Worm (Caenorhabditis elegans) whole organism, L4 larva: ENCODE measurements around the gene his-70.

Experiments used
- F10B5.3 ChIP-seq: sonication (generic microtip); optimal IDR thresholded peaks from 2 replicates; lab custom pipeline; 2016; ENCODE audit warnings: mild to moderate bottlenecking, missing genetic modification characterization, missing compliant biosample characterization
- F26F4.8 ChIP-seq: fragments of 200-800 bp; sonication (Bioruptor generic); conservative IDR thresholded peaks from 2 replicates; pipeline ENCODE4 v1.3.6; 2022; ENCODE audit warnings: missing genetic modification characterization, missing compliant biosample characterization
- F37D6.2 ChIP-seq: sonication (generic microtip); optimal IDR thresholded peaks from 2 replicates; lab custom pipeline; 2016; ENCODE audit warnings: mild to moderate bottlenecking, missing genetic modification characterization, missing compliant biosample characterization
- F49E8.2 ChIP-seq: sonication (generic microtip); optimal IDR thresholded peaks from 2 replicates; lab custom pipeline; 2016; ENCODE audit warnings: missing compliant biosample characterization, mild to moderate bottlenecking, missing genetic modification characterization, borderline replicate concordance
- T26A8.4 ChIP-seq: fragments of 200-800 bp; sonication (Bioruptor generic); IDR thresholded peaks from 2 replicates; pipeline ENCODE4 v1.3.6; 2022; ENCODE audit warnings: missing genetic modification characterization, missing compliant biosample characterization
- Y75B8A.6 ChIP-seq: fragments of 200-800 bp; sonication (Bioruptor generic); IDR thresholded peaks from 2 replicates; pipeline ENCODE4 v1.3.6; 2022; ENCODE audit warnings: missing genetic modification reagents, missing genetic modification characterization, missing compliant biosample characterization
- ZK546.5 ChIP-seq, 2 experiments: sonication (generic microtip); optimal IDR thresholded peaks; 2 replicates each; lab custom pipeline; 2017; ENCODE audit warnings: missing biosample characterization in 2 of 2, missing genetic modification characterization in 2 of 2
- aha-1 ChIP-seq: fragments of 150-350 bp; peaks from one replicate; lab custom pipeline; 2014; ENCODE audit warnings: missing biosample characterization, missing genetic modification characterization
- ama-1 ChIP-seq: fragments of 150-350 bp; optimal IDR thresholded peaks from 2 replicates; lab custom pipeline; 2014; ENCODE audit warnings: inconsistent platforms, mixed read lengths
- attf-4 ChIP-seq: sonication (generic microtip); optimal IDR thresholded peaks from 3 replicates; lab custom pipeline; 2017; ENCODE audit warnings: missing biosample characterization, missing genetic modification characterization
- ceh-32 ChIP-seq: sonication (generic microtip); optimal IDR thresholded peaks from 2 replicates; lab custom pipeline; 2016; ENCODE audit warnings: mild to moderate bottlenecking, missing genetic modification characterization, missing compliant biosample characterization; ENCODE audit not compliant: poor library complexity
- cey-2 ChIP-seq: sonication (generic microtip); optimal IDR thresholded peaks from 3 replicates; lab custom pipeline; 2017; ENCODE audit warnings: missing genetic modification characterization, mild to moderate bottlenecking, missing compliant biosample characterization, antibody characterized with exemption, borderline replicate concordance; ENCODE audit not compliant: insufficient read depth
- daf-12 ChIP-seq: fragments of 150-350 bp; optimal IDR thresholded peaks from 2 replicates; lab custom pipeline; 2014; ENCODE audit warnings: missing biosample characterization, missing genetic modification reagents, missing genetic modification characterization
- daf-16 ChIP-seq, 3 experiments: sonication (generic microtip); optimal IDR thresholded peaks; 2 replicates each; lab custom pipeline; 2016 to 2017; ENCODE audit warnings: missing genetic modification characterization in 3 of 3, missing genetic modification reagents in 3 of 3, mild to moderate bottlenecking in 2 of 3, missing compliant biosample characterization in 2 of 3, missing biosample characterization in 1 of 3, moderate library complexity in 1 of 3
- daf-8 ChIP-seq: fragments of 200-800 bp; sonication (Bioruptor generic); IDR thresholded peaks from 2 replicates; pipeline ENCODE4 v1.3.6; 2022; ENCODE audit warnings: missing genetic modification characterization, missing compliant biosample characterization
- dmd-6 ChIP-seq: fragments of 200-800 bp; sonication (Bioruptor generic); IDR thresholded peaks from 2 replicates; pipeline ENCODE4 v1.3.6; 2022; ENCODE audit warnings: missing genetic modification reagents, missing genetic modification characterization, missing compliant biosample characterization
- dmd-8 ChIP-seq: fragments of 200-800 bp; sonication (Bioruptor generic); IDR thresholded peaks from 2 replicates; pipeline ENCODE4 v1.3.6; 2022; ENCODE audit warnings: missing genetic modification characterization, missing compliant biosample characterization
- dpl-1 ChIP-seq: fragments of 150-350 bp; optimal IDR thresholded peaks from 2 replicates; lab custom pipeline; 2014; ENCODE audit warnings: missing biosample characterization, missing genetic modification reagents, missing genetic modification characterization
- duxl-1 ChIP-seq: sonication (generic microtip); optimal IDR thresholded peaks from 2 replicates; lab custom pipeline; 2016; ENCODE audit warnings: mild to moderate bottlenecking, missing genetic modification characterization, moderate library complexity, missing compliant biosample characterization; ENCODE audit not compliant: poor library complexity
- egl-27 ChIP-seq: sonication (generic microtip); optimal IDR thresholded peaks from 3 replicates; lab custom pipeline; 2017; ENCODE audit warnings: missing biosample characterization, missing genetic modification reagents, missing genetic modification characterization
- egl-43 ChIP-seq: fragments of 200-800 bp; sonication (Bioruptor generic); IDR thresholded peaks from 2 replicates; pipeline ENCODE4 v1.3.6; 2022; ENCODE audit warnings: missing genetic modification reagents, missing genetic modification characterization, missing compliant biosample characterization
- fos-1 ChIP-seq: fragments of 150-350 bp; optimal IDR thresholded peaks from 2 replicates; lab custom pipeline; 2014; ENCODE audit warnings: missing biosample characterization, missing genetic modification characterization
- gei-8 ChIP-seq: fragments of 200-800 bp; sonication (Bioruptor generic); optimal IDR thresholded peaks from 2 replicates; lab custom pipeline; 2018; ENCODE audit warnings: mild to moderate bottlenecking, missing genetic modification characterization, missing compliant biosample characterization
- hif-1 ChIP-seq, 2 experiments: sonication (generic microtip); optimal IDR thresholded peaks; 2 replicates each; lab custom pipeline; 2016 to 2017; ENCODE audit warnings: missing compliant biosample characterization in 2 of 2, missing genetic modification characterization in 2 of 2, missing genetic modification reagents in 2 of 2, missing genotype in 2 of 2, mild to moderate bottlenecking in 1 of 2
- hlh-11 ChIP-seq: fragments of 200-800 bp; sonication (Bioruptor generic); optimal IDR thresholded peaks from 2 replicates; lab custom pipeline; 2018; ENCODE audit warnings: mild to moderate bottlenecking, missing genetic modification characterization, missing compliant biosample characterization
- hlh-30 ChIP-seq: sonication (generic microtip); optimal IDR thresholded peaks from 2 replicates; lab custom pipeline; 2017; ENCODE audit warnings: antibody characterized with exemption, mild to moderate bottlenecking, missing genetic modification characterization, missing compliant biosample characterization; ENCODE audit not compliant: insufficient read depth
- hmg-1.1 ChIP-seq: fragments of 200-800 bp; sonication (Bioruptor generic); IDR thresholded peaks from 2 replicates; pipeline ENCODE4 v1.3.6; 2022; ENCODE audit warnings: missing genetic modification reagents, missing genetic modification characterization, missing compliant biosample characterization
- lim-7 ChIP-seq: fragments of 200-800 bp; sonication (Bioruptor generic); IDR thresholded peaks from 2 replicates; pipeline ENCODE4 v1.3.6; 2022; ENCODE audit warnings: missing genetic modification characterization, missing compliant biosample characterization
- lin-15B ChIP-seq: fragments of 150-350 bp; sonication (generic microtip); optimal IDR thresholded peaks from 3 replicates; lab custom pipeline; 2014; ENCODE audit warnings: missing biosample characterization, missing genetic modification characterization
- lin-39 ChIP-seq: fragments of 150-350 bp; optimal IDR thresholded peaks from 2 replicates; lab custom pipeline; 2014; ENCODE audit warnings: missing biosample characterization, missing genetic modification reagents, missing genetic modification characterization
- lir-3 ChIP-seq: sonication (generic microtip); optimal IDR thresholded peaks from 2 replicates; lab custom pipeline; 2016; ENCODE audit warnings: mild to moderate bottlenecking, missing genetic modification characterization, missing compliant biosample characterization
- mdt-29 ChIP-seq: fragments of 200-800 bp; sonication (Bioruptor generic); IDR thresholded peaks from 2 replicates; pipeline ENCODE4 v1.3.6; 2022; ENCODE audit warnings: missing genetic modification reagents, missing genetic modification characterization, missing compliant biosample characterization
- mes-2 ChIP-seq: sonication (generic microtip); optimal IDR thresholded peaks from 2 replicates; lab custom pipeline; 2016; ENCODE audit warnings: missing genotype, mild to moderate bottlenecking, missing genetic modification characterization, missing compliant biosample characterization; ENCODE audit not compliant: poor library complexity, severe bottlenecking
- mxl-3 ChIP-seq: fragments of 200-800 bp; sonication (Bioruptor generic); optimal IDR thresholded peaks from 2 replicates; lab custom pipeline; 2018; ENCODE audit warnings: mild to moderate bottlenecking, missing genetic modification characterization, missing compliant biosample characterization
- nhr-10 ChIP-seq: fragments of 150-350 bp; optimal IDR thresholded peaks from 2 replicates; lab custom pipeline; 2014; ENCODE audit warnings: missing biosample characterization, missing genetic modification characterization
- nhr-102 ChIP-seq: sonication (generic microtip); optimal IDR thresholded peaks from 2 replicates; lab custom pipeline; 2016; ENCODE audit warnings: mild to moderate bottlenecking, missing genetic modification characterization, moderate library complexity, missing compliant biosample characterization
- nhr-28 ChIP-seq: fragments of 150-350 bp; optimal IDR thresholded peaks from 2 replicates; lab custom pipeline; 2014; ENCODE audit warnings: missing biosample characterization, missing genetic modification characterization
- nhr-6 ChIP-seq: fragments of 150-350 bp; optimal IDR thresholded peaks from 2 replicates; lab custom pipeline; 2014; ENCODE audit warnings: missing biosample characterization, missing genetic modification characterization
- php-3 ChIP-seq: fragments of 200-800 bp; sonication (Bioruptor generic); IDR thresholded peaks from 2 replicates; pipeline ENCODE4 v1.3.6; 2022; ENCODE audit warnings: missing genetic modification reagents, missing genetic modification characterization, missing compliant biosample characterization
- rbr-2 ChIP-seq: sonication (generic microtip); optimal IDR thresholded peaks from 2 replicates; lab custom pipeline; 2016; ENCODE audit warnings: missing genotype, missing genetic modification characterization, missing compliant biosample characterization
- set-16 ChIP-seq: fragments of 200-800 bp; sonication (Bioruptor generic); IDR thresholded peaks from 2 replicates; pipeline ENCODE4 v1.3.6; 2022; ENCODE audit warnings: missing genetic modification reagents, missing genetic modification characterization, missing compliant biosample characterization
- snpc-1.2 ChIP-seq: fragments of 200-800 bp; sonication (Bioruptor generic); IDR thresholded peaks from 2 replicates; pipeline ENCODE4 v1.3.6; 2022; ENCODE audit warnings: missing genetic modification reagents, missing genetic modification characterization, missing compliant biosample characterization
- snpc-4 ChIP-seq: fragments of 150-350 bp; optimal IDR thresholded peaks from 2 replicates; lab custom pipeline; 2014; ENCODE audit warnings: missing biosample characterization, missing genetic modification characterization
- spr-3 ChIP-seq: fragments of 200-800 bp; sonication (Bioruptor generic); optimal IDR thresholded peaks from 2 replicates; lab custom pipeline; 2018; ENCODE audit warnings: mild to moderate bottlenecking, missing genetic modification characterization, missing compliant biosample characterization
- tra-1 ChIP-seq: fragments of 200-800 bp; sonication (Bioruptor generic); IDR thresholded peaks from 2 replicates; pipeline ENCODE4 v1.3.6; 2022; ENCODE audit warnings: missing genetic modification reagents, missing genetic modification characterization, missing compliant biosample characterization
- unc-39 ChIP-seq: sonication (generic microtip); optimal IDR thresholded peaks from 2 replicates; lab custom pipeline; 2017; ENCODE audit warnings: missing biosample characterization, missing genetic modification characterization
- unc-62 ChIP-seq, 3 experiments: fragments of 150-350 bp in 1 of 3; sonication (generic microtip); optimal IDR thresholded peaks in 2 of 3; peaks in 1 of 3; 1 replicate in 1 of 3; 2 replicates in 2 of 3; lab custom pipeline; 2014 to 2017; ENCODE audit warnings: missing biosample characterization in 3 of 3, missing genetic modification characterization in 3 of 3, missing genetic modification reagents in 3 of 3, missing genotype in 1 of 3
- vab-7 ChIP-seq: fragments of 200-800 bp; sonication (Bioruptor generic); IDR thresholded peaks from 2 replicates; pipeline ENCODE4 v1.3.6; 2022; ENCODE audit warnings: missing genetic modification reagents, missing genetic modification characterization, missing compliant biosample characterization
- zag-1 ChIP-seq: fragments of 150-350 bp; optimal IDR thresholded peaks from 2 replicates; lab custom pipeline; 2014; ENCODE audit warnings: missing biosample characterization, missing genetic modification characterization
- ztf-11 ChIP-seq: fragments of 150-350 bp; optimal IDR thresholded peaks from 2 replicates; lab custom pipeline; 2014; ENCODE audit warnings: missing biosample characterization, missing genetic modification characterization
- ztf-7 ChIP-seq: fragments of 150-350 bp; optimal IDR thresholded peaks from 2 replicates; lab custom pipeline; 2014; ENCODE audit warnings: missing biosample characterization, missing genetic modification characterization

Gene his-70

DNA sequence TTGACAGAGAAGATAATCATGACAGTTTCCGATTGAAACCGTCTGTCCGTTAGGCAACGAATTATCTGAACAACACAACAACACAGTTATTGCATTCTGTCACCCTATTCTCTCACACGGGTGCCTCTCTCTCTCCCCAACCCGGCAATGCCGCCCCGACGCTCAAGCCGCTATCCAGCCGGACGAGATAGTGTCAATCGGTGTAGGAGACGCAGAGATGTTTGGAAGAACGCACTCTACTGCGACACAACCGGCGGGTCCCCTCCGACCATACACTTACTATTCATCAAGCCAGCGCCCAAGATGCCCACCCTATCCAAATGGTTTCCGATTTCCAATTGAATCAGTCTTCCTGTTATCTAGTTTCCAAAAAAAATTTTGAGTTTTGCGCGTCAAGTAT lies 49.8 kb downstream of the his-70 start:
- no peak for TF ChIP-seq ztf-7 (tag; lab: Kevin White, UChicago)
- TF ChIP-seq dmd-6 (GFP tag; lab: Robert Waterston, UW), result no peak
- TF ChIP-seq nhr-10 (tag; lab: Kevin White, UChicago), result no peak
- no peak for TF ChIP-seq ztf-11 (tag; lab: Kevin White, UChicago)
- no peak for TF ChIP-seq tra-1 (GFP tag; lab: Robert Waterston, UW)
- no peak for TF ChIP-seq ama-1
- TF ChIP-seq nhr-102, result no peak
- TF ChIP-seq unc-39 (tag; lab: Kevin White, UChicago), result no peak
- TF ChIP-seq mes-2, result peak; percentile 40
- no peak for TF ChIP-seq duxl-1 (tag; lab: Kevin White, UChicago)
- TF ChIP-seq cey-2 (tag; lab: Kevin White, UChicago), result no peak
- TF ChIP-seq mxl-3, result no peak
- no peak for TF ChIP-seq T26A8.4 (GFP tag; lab: Robert Waterston, UW)
- peak; percentile 40 for TF ChIP-seq set-16 (GFP tag; lab: Robert Waterston, UW)
- TF ChIP-seq dmd-8 (GFP tag; lab: Robert Waterston, UW), result no peak
- TF ChIP-seq F26F4.8, result no peak
- TF ChIP-seq hif-1 (tag; optimal IDR thresholded peaks at IDR 0.05; lab: Kevin White, UChicago), result no peak
- no peak for TF ChIP-seq ceh-32 (tag; lab: Kevin White, UChicago)
- no peak for TF ChIP-seq aha-1 (tag; lab: Kevin White, UChicago)
- no peak for TF ChIP-seq gei-8 (GFP tag; lab: Kevin White, UChicago)
- TF ChIP-seq lin-15B, result no peak
- no peak for TF ChIP-seq daf-12 (tag; lab: Kevin White, UChicago)
- TF ChIP-seq hlh-30 (tag; lab: Kevin White, UChicago), result no peak
- TF ChIP-seq snpc-1.2 (GFP tag; lab: Robert Waterston, UW), result no peak
- TF ChIP-seq daf-16 (GFP tag; optimal IDR thresholded peaks at IDR 0.05; lab: Kevin White, UChicago), result no peak
- no peak for TF ChIP-seq daf-16 (tag; optimal IDR thresholded peaks at IDR 0.05; lab: Kevin White, UChicago)
- no peak for TF ChIP-seq attf-4
- TF ChIP-seq zag-1 (tag; lab: Kevin White, UChicago), result no peak
- TF ChIP-seq hlh-11 (tag; lab: Kevin White, UChicago), result peak; percentile 46
- peak in 1 of 2 experiments; percentile 98 for TF ChIP-seq unc-62 (GFP tag; optimal IDR thresholded peaks at IDR 0.05 in 1 of 2; lab: Kevin White, UChicago)
- no peak for TF ChIP-seq unc-62 (tag; optimal IDR thresholded peaks at IDR 0.05; lab: Kevin White, UChicago)
- TF ChIP-seq nhr-6 (tag; lab: Kevin White, UChicago), result no peak
- TF ChIP-seq lir-3, result no peak
- TF ChIP-seq snpc-4, result no peak
- no peak for TF ChIP-seq lim-7 (GFP tag; lab: Robert Waterston, UW)
- TF ChIP-seq F37D6.2 (tag; lab: Kevin White, UChicago), result no peak
- no peak for TF ChIP-seq Y75B8A.6 (GFP tag; lab: Robert Waterston, UW)
- no peak for TF ChIP-seq rbr-2 (tag; lab: Kevin White, UChicago)
- peak; percentile 1 for TF ChIP-seq nhr-28 (tag; lab: Kevin White, UChicago)
- TF ChIP-seq lin-39 (tag; lab: Kevin White, UChicago), result no peak
- TF ChIP-seq ZK546.5 (tag; optimal IDR thresholded peaks at IDR 0.05; lab: Kevin White, UChicago), result no peak
- TF ChIP-seq daf-8 (GFP tag; lab: Robert Waterston, UW), result no peak
- TF ChIP-seq egl-27 (tag; lab: Kevin White, UChicago), result no peak
- 0 out of 2 replicates have a peak, but pooled peaks have one; percentile 17 for TF ChIP-seq vab-7 (GFP tag; lab: Robert Waterston, UW)
- TF ChIP-seq mdt-29 (GFP tag; lab: Robert Waterston, UW), result no peak
- no peak for TF ChIP-seq fos-1 (tag; lab: Kevin White, UChicago)
- TF ChIP-seq dpl-1 (GFP tag; lab: Kevin White, UChicago), result no peak
- no peak for TF ChIP-seq spr-3 (GFP tag; lab: Kevin White, UChicago)
- no peak for TF ChIP-seq F49E8.2 (tag; lab: Kevin White, UChicago)
- TF ChIP-seq php-3 (GFP tag; lab: Robert Waterston, UW), result no peak
- TF ChIP-seq F10B5.3 (tag; lab: Kevin White, UChicago), result no peak
- 0 out of 2 replicates have a peak, but pooled peaks have one; percentile 8 for TF ChIP-seq hmg-1.1 (GFP tag; lab: Robert Waterston, UW)
- TF ChIP-seq egl-43 (GFP tag; lab: Robert Waterston, UW), result peak; percentile 33; the same call in 1 of the 2 replicates
